Fruit fly (Drosophila melanogaster) whole organism, pupa: Measurements from ENCODE around the gene Sfp24Bd.

ENCODE experiments used
- CG8301 ChIP-seq: fragments of 200-800 bp; sonication (Bioruptor generic); optimal IDR thresholded peaks from 2 replicates; lab custom pipeline; 2018; ENCODE audit warnings: missing biosample characterization, mild to moderate bottlenecking, missing genetic modification characterization
- Snoo ChIP-seq: fragments of 200-800 bp; sonication (Bioruptor generic); optimal IDR thresholded peaks from 3 replicates; lab custom pipeline; 2017; ENCODE audit warnings: missing biosample characterization, mild to moderate bottlenecking, missing genetic modification characterization, inconsistent platforms
- rn ChIP-seq: fragments of 200-800 bp; sonication (Bioruptor generic); IDR thresholded peaks from 2 replicates; pipeline ENCODE4 v1.3.6; 2022; ENCODE audit warnings: missing biosample characterization, missing genetic modification characterization

DNA sequence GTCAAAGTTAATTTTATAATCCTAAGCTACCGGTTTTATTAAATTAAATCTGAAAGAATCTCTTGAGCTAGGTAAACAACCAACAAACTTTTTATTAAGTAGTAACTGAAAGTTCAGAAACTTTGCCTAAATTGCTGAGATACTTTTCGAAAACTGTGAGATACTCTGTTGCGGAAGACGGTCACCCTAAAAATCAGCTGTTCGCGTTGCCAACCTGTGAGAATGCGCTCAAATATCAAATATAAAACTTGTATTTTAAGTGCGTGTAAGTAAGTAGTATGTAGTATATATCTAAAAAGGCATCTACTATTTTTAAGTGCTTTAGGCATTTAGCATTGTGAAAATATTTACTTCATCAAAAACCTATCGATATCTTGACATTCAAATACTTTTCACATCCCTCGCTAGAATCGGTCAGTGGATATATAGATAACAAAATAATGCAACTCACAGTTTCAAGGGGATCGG is 44.0 kb upstream of the Sfp24Bd start, which contains the start of the genes CG31955 and CG2818:
- TF ChIP-seq Snoo (tag; lab: Kevin White, UChicago) (no peak), rn (GFP tag; lab: Robert Waterston, UW) (no peak), CG8301 (tag; lab: Kevin White, UChicago) (no peak)
